Worm (Caenorhabditis elegans) whole organism, mixed stage, embryonic: ENCODE results near the gene best-15.

Experiments
- bed-3 ChIP-seq: fragments of 200-800 bp; sonication (Bioruptor generic); optimal IDR thresholded peaks from 3 replicates; lab custom pipeline; 2018; ENCODE audit warnings: mild to moderate bottlenecking, missing genetic modification characterization, moderate library complexity, missing compliant biosample characterization
- blmp-1 ChIP-seq: fragments of 150-350 bp; optimal IDR thresholded peaks from 2 replicates; lab custom pipeline; 2014; ENCODE audit warnings: missing biosample characterization, missing genetic modification characterization
- ceh-39 ChIP-seq: fragments of 150-350 bp; optimal IDR thresholded peaks from 2 replicates; lab custom pipeline; 2014; ENCODE audit warnings: missing biosample characterization, missing genetic modification characterization
- ceh-43 ChIP-seq: fragments of 200-800 bp; sonication (Bioruptor generic); optimal IDR thresholded peaks from 2 replicates; lab custom pipeline; 2018; ENCODE audit warnings: mild to moderate bottlenecking, missing genetic modification characterization, moderate library complexity, missing compliant biosample characterization
- ces-1 ChIP-seq: fragments of 150-350 bp; optimal IDR thresholded peaks from 2 replicates; lab custom pipeline; 2014; ENCODE audit warnings: missing biosample characterization, missing genetic modification reagents, missing genetic modification characterization
- cnd-1 ChIP-seq: fragments of 200-800 bp; sonication (Bioruptor generic); optimal IDR thresholded peaks from 2 replicates; lab custom pipeline; 2018; ENCODE audit warnings: mild to moderate bottlenecking, missing genetic modification characterization, missing compliant biosample characterization
- drap-1 ChIP-seq: fragments of 200-800 bp; sonication (Bioruptor generic); optimal IDR thresholded peaks from 3 replicates; lab custom pipeline; 2018; ENCODE audit warnings: mild to moderate bottlenecking, missing genetic modification characterization, missing compliant biosample characterization
- elt-3 ChIP-seq: fragments of 150-350 bp; optimal IDR thresholded peaks from 2 replicates; lab custom pipeline; 2014; ENCODE audit warnings: missing biosample characterization, missing genetic modification characterization
- flh-1 ChIP-seq: fragments of 200-800 bp; sonication (Bioruptor generic); optimal IDR thresholded peaks from 2 replicates; lab custom pipeline; 2018; ENCODE audit warnings: mild to moderate bottlenecking, missing genetic modification characterization, moderate library complexity, missing compliant biosample characterization
- ham-2 ChIP-seq: fragments of 200-800 bp; sonication (Bioruptor generic); optimal IDR thresholded peaks from 2 replicates; lab custom pipeline; 2018; ENCODE audit warnings: mild to moderate bottlenecking, missing genetic modification characterization, missing compliant biosample characterization
- hlh-1 ChIP-seq: fragments of 150-350 bp; optimal IDR thresholded peaks from 2 replicates; lab custom pipeline; 2014; ENCODE audit warnings: missing biosample characterization, missing genetic modification reagents, missing genetic modification characterization
- lin-13 ChIP-seq: fragments of 150-350 bp; optimal IDR thresholded peaks from 2 replicates; lab custom pipeline; 2014; ENCODE audit warnings: missing biosample characterization, missing genetic modification characterization
- lin-32 ChIP-seq: fragments of 200-800 bp; sonication (Bioruptor generic); optimal IDR thresholded peaks from 2 replicates; lab custom pipeline; 2018; ENCODE audit warnings: mild to moderate bottlenecking, missing genetic modification characterization, missing compliant biosample characterization
- lsy-2 ChIP-seq: fragments of 150-350 bp; optimal IDR thresholded peaks from 2 replicates; lab custom pipeline; 2014; ENCODE audit warnings: missing biosample characterization, missing genetic modification characterization
- mab-5 ChIP-seq: fragments of 150-350 bp; optimal IDR thresholded peaks from 2 replicates; lab custom pipeline; 2014; ENCODE audit warnings: missing biosample characterization, missing genetic modification characterization
- mep-1 ChIP-seq: fragments of 150-350 bp; optimal IDR thresholded peaks from 2 replicates; lab custom pipeline; 2017; ENCODE audit warnings: missing biosample characterization, missing genetic modification reagents, missing genetic modification characterization, inconsistent platforms
- mls-2 ChIP-seq: sonication (generic microtip); optimal IDR thresholded peaks from 2 replicates; lab custom pipeline; 2016; ENCODE audit warnings: mild to moderate bottlenecking, missing genetic modification characterization, moderate library complexity, missing compliant biosample characterization
- nhr-12 ChIP-seq: fragments of 150-350 bp; optimal IDR thresholded peaks from 2 replicates; lab custom pipeline; 2014; ENCODE audit warnings: missing biosample characterization, missing genetic modification characterization
- nhr-2 ChIP-seq: fragments of 150-350 bp; optimal IDR thresholded peaks from 2 replicates; lab custom pipeline; 2014; ENCODE audit warnings: missing biosample characterization, missing genetic modification characterization
- nhr-237 ChIP-seq: fragments of 150-350 bp; optimal IDR thresholded peaks from 2 replicates; lab custom pipeline; 2014; ENCODE audit warnings: missing biosample characterization, missing genetic modification characterization
- nhr-28 ChIP-seq: fragments of 150-350 bp; optimal IDR thresholded peaks from 2 replicates; lab custom pipeline; 2014; ENCODE audit warnings: missing biosample characterization, missing genetic modification characterization
- nhr-76 ChIP-seq: sonication (generic microtip); optimal IDR thresholded peaks from 2 replicates; lab custom pipeline; 2017; ENCODE audit warnings: missing biosample characterization, missing genetic modification characterization
- sem-2 ChIP-seq: fragments of 200-800 bp; sonication (Bioruptor generic); optimal IDR thresholded peaks from 2 replicates; lab custom pipeline; 2018; ENCODE audit warnings: mild to moderate bottlenecking, missing genetic modification characterization, missing compliant biosample characterization
- snpc-4 ChIP-seq: fragments of 150-350 bp; optimal IDR thresholded peaks from 2 replicates; lab custom pipeline; 2014; ENCODE audit warnings: missing biosample characterization, missing genetic modification characterization
- tbx-8 ChIP-seq: fragments of 200-800 bp; sonication (Bioruptor generic); optimal IDR thresholded peaks from 2 replicates; lab custom pipeline; 2018; ENCODE audit warnings: mild to moderate bottlenecking, missing genetic modification characterization, moderate library complexity, missing compliant biosample characterization
- unc-120 ChIP-seq: sonication (generic microtip); optimal IDR thresholded peaks from 2 replicates; lab custom pipeline; 2017; ENCODE audit warnings: missing genetic modification characterization, missing compliant biosample characterization; ENCODE audit not compliant: poor library complexity, severe bottlenecking
- unc-39 ChIP-seq: fragments of 150-350 bp; optimal IDR thresholded peaks from 2 replicates; lab custom pipeline; 2014; ENCODE audit warnings: missing biosample characterization, missing genetic modification characterization
- unc-62 ChIP-seq: fragments of 150-350 bp; optimal IDR thresholded peaks from 2 replicates; lab custom pipeline; 2014; ENCODE audit warnings: missing biosample characterization, missing genetic modification reagents, missing genetic modification characterization
- zip-8 ChIP-seq: fragments of 150-350 bp; optimal IDR thresholded peaks from 2 replicates; lab custom pipeline; 2014; ENCODE audit warnings: missing biosample characterization, missing genetic modification characterization
- ztf-11 ChIP-seq: fragments of 150-350 bp; optimal IDR thresholded peaks from 2 replicates; lab custom pipeline; 2014; ENCODE audit warnings: missing biosample characterization, missing genetic modification characterization

Gene best-15

ce11 chrIV:10855049-10855448 is 23.0 kb upstream of the best-15 start, which contains the start of gene T11G6.3:
TSS of gene T11G6.3 (minus strand) at chrIV:10855237.
- TF ChIP-seq lsy-2 (tag; lab: Kevin White, UChicago) (no peak), elt-3 (tag; lab: Kevin White, UChicago) (no peak)

ce11 chrIV:10854042-10854441 is 22.0 kb upstream of the best-15 start:
- no peak for TF ChIP-seq nhr-28 (tag; lab: Kevin White, UChicago)
- no peak for TF ChIP-seq snpc-4 (tag; lab: Kevin White, UChicago)
- no peak for TF ChIP-seq mab-5
- TF ChIP-seq mls-2 (tag; lab: Kevin White, UChicago) = no peak
- no peak for TF ChIP-seq lsy-2 (tag; lab: Kevin White, UChicago)
- TF ChIP-seq bed-3 (GFP tag; lab: Kevin White, UChicago) = no peak
- no peak for TF ChIP-seq ham-2

ce11 chrIV:10852403-10852802 is 20.4 kb upstream of the best-15 start:
- TF ChIP-seq snpc-4 (tag; lab: Kevin White, UChicago) = no peak
- TF ChIP-seq lsy-2 (tag; lab: Kevin White, UChicago) = no peak
- no peak for TF ChIP-seq unc-39 (tag; lab: Kevin White, UChicago)
- no peak for TF ChIP-seq flh-1
- no peak for TF ChIP-seq drap-1 (GFP tag; lab: Kevin White, UChicago)
- no peak for TF ChIP-seq lin-13 (tag; lab: Kevin White, UChicago)
- TF ChIP-seq zip-8 = no peak
- peak; percentile 77 for TF ChIP-seq hlh-1 (tag; lab: Kevin White, UChicago)

DNA sequence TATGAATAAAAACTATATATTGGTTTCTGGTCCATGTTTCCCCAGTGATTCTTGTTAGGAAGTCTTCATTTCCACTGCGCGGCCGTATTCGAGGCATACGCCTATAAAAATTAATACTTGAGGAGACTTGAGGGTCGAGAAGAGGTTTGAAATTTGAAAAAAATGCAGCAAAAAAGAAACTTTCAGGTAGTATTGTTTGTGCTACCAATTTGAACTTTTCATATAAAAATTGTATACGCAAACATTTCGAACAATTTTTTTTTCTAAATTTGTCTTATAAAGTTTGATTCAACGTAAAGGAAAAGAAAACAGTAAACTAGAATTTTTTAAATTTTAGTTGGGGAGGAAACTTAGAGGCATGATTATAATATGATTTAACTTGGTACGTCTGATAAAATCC is 19.8 kb upstream of the best-15 start, which contains the start of gene T11G6.4:
Gene T11G6.4 (minus strand): TSS at position 101 of the 400 bp plus-strand sequence.
- TF ChIP-seq ztf-11 (tag; lab: Kevin White, UChicago) (no peak), flh-1 (no peak), elt-3 (tag; lab: Kevin White, UChicago) (no peak), lin-32 (GFP tag; lab: Kevin White, UChicago) (no peak), unc-62 (GFP tag; lab: Kevin White, UChicago) (no peak), ham-2 (no peak), nhr-28 (tag; lab: Kevin White, UChicago) (no peak), unc-39 (tag; lab: Kevin White, UChicago) (no peak), nhr-76 (no peak), ceh-39 (tag; lab: Kevin White, UChicago) (no peak), nhr-12 (tag; lab: Kevin White, UChicago) (no peak), ceh-43 (GFP tag; lab: Kevin White, UChicago) (no peak), cnd-1 (no peak), bed-3 (GFP tag; lab: Kevin White, UChicago) (no peak), blmp-1 (tag; lab: Kevin White, UChicago) (no peak), sem-2 (GFP tag; lab: Kevin White, UChicago) (no peak), ces-1 (no peak), tbx-8 (GFP tag; lab: Kevin White, UChicago) (no peak), nhr-237 (no peak)
- TF ChIP-seq, all 35 proteins: peak for 0

DNA sequence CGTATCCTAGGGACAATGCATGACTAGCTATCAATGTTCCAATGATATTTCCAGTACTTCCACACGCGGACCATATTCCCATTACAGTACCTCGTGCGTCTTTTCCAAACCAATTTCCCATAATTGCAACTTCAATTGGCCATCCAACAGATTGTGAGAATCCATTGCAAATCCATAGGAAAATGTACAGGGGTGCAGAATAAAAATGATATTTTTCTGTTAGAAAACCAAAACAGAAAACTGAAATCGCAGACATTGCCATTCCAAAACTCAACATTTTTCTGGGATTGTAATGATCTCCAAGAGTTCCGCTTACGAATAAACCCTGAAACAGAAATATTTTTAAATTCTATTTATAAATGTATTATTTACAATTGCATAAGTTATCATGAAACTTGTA is 19.1 kb upstream of the best-15 start:
- TF ChIP-seq ztf-11 (tag; lab: Kevin White, UChicago) (no peak), unc-39 (tag; lab: Kevin White, UChicago) (no peak), ham-2 (no peak), mab-5 (no peak), nhr-2 (tag; lab: Kevin White, UChicago) (no peak), cnd-1 (no peak), ceh-43 (GFP tag; lab: Kevin White, UChicago) (no peak), sem-2 (GFP tag; lab: Kevin White, UChicago) (no peak), blmp-1 (tag; lab: Kevin White, UChicago) (no peak), mep-1 (tag; lab: Kevin White, UChicago) (no peak), unc-120 (tag; lab: Kevin White, UChicago) (no peak), tbx-8 (GFP tag; lab: Kevin White, UChicago) (no peak), nhr-12 (tag; lab: Kevin White, UChicago) (no peak), zip-8 (no peak), nhr-237 (no peak), nhr-28 (tag; lab: Kevin White, UChicago) (no peak), ceh-39 (tag; lab: Kevin White, UChicago) (no peak), flh-1 (no peak), unc-62 (GFP tag; lab: Kevin White, UChicago) (no peak)
- TF ChIP-seq, all 35 proteins: peak for 0
